Fruit fly (Drosophila melanogaster) whole organism, embryonic: ENCODE data around the gene CG12945.

Source experiments
- Adf1 ChIP-seq: fragments of 200-800 bp; sonication (Bioruptor generic); IDR thresholded peaks from 2 replicates; pipeline ENCODE4 v1.3.6; 2022; ENCODE audit warnings: missing biosample characterization, missing genetic modification characterization
- Atf6 ChIP-seq: fragments of 200-800 bp; sonication (Bioruptor generic); IDR thresholded peaks from 2 replicates; pipeline ENCODE4 v1.3.6; 2022; ENCODE audit warnings: missing biosample characterization, missing genetic modification characterization
- B-H1 ChIP-seq: fragments of 200-800 bp; sonication (Bioruptor generic); IDR thresholded peaks from 3 replicates; pipeline ENCODE4 v1.3.6; 2022; ENCODE audit warnings: missing biosample characterization, missing genetic modification characterization
- Bteb2 ChIP-seq: fragments of 200-800 bp; sonication (Bioruptor generic); optimal IDR thresholded peaks from 2 replicates; lab custom pipeline; 2016; ENCODE audit warnings: missing biosample characterization, missing genetic modification characterization
- CG1024 ChIP-seq: fragments of 200-800 bp; sonication (Bioruptor generic); IDR thresholded peaks from 2 replicates; pipeline ENCODE4 v1.3.6; 2022; ENCODE audit warnings: missing biosample characterization, missing genetic modification characterization
- CG10543 ChIP-seq: fragments of 200-800 bp; sonication (Bioruptor generic); optimal IDR thresholded peaks from 3 replicates; lab custom pipeline; 2017; ENCODE audit warnings: missing biosample characterization, mild to moderate bottlenecking, missing genetic modification characterization, moderate library complexity
- CG11085 ChIP-seq: fragments of 200-800 bp; sonication (Bioruptor generic); IDR thresholded peaks from 2 replicates; pipeline ENCODE4 v1.3.6; 2022; ENCODE audit warnings: missing biosample characterization, missing genetic modification characterization
- CG12155 ChIP-seq: fragments of 200-800 bp; sonication (Bioruptor generic); optimal IDR thresholded peaks from 3 replicates; lab custom pipeline; 2016; ENCODE audit warnings: missing biosample characterization, missing genetic modification characterization
- CG13296 ChIP-seq: fragments of 200-800 bp; sonication (Bioruptor generic); optimal IDR thresholded peaks from 3 replicates; lab custom pipeline; 2018; ENCODE audit warnings: missing biosample characterization, mild to moderate bottlenecking, missing genetic modification characterization
- CG13894 ChIP-seq: fragments of 200-800 bp; sonication (Bioruptor generic); optimal IDR thresholded peaks from 3 replicates; lab custom pipeline; 2018; ENCODE audit warnings: missing biosample characterization, mild to moderate bottlenecking, missing genetic modification characterization, moderate library complexity
- CG14014 ChIP-seq: fragments of 200-800 bp; sonication (Bioruptor generic); IDR thresholded peaks from 2 replicates; pipeline ENCODE4 v1.3.6; 2022; ENCODE audit warnings: missing biosample characterization, missing genetic modification characterization
- CG15601 ChIP-seq: fragments of 200-800 bp; sonication (Bioruptor generic); optimal IDR thresholded peaks from 3 replicates; lab custom pipeline; 2019; ENCODE audit warnings: missing biosample characterization, mild to moderate bottlenecking, missing genetic modification characterization, moderate library complexity
- CG15696 ChIP-seq: fragments of 200-800 bp; sonication (Bioruptor generic); optimal IDR thresholded peaks from 2 replicates; lab custom pipeline; 2019; ENCODE audit warnings: missing biosample characterization, mild to moderate bottlenecking, missing genetic modification characterization, moderate library complexity
- CG17912 ChIP-seq: fragments of 200-800 bp; sonication (Bioruptor generic); optimal IDR thresholded peaks from 2 replicates; lab custom pipeline; 2018; ENCODE audit warnings: missing biosample characterization, mild to moderate bottlenecking, missing genetic modification characterization
- CG3065 ChIP-seq: fragments of 200-800 bp; sonication (Bioruptor generic); optimal IDR thresholded peaks from 2 replicates; lab custom pipeline; 2016; ENCODE audit warnings: missing biosample characterization, missing genetic modification characterization
- CG33557 ChIP-seq: fragments of 200-800 bp; sonication (Bioruptor generic); optimal IDR thresholded peaks from 2 replicates; lab custom pipeline; 2019; ENCODE audit warnings: missing biosample characterization, mild to moderate bottlenecking, missing genetic modification characterization, moderate library complexity
- CG34224 ChIP-seq: fragments of 200-800 bp; sonication (Bioruptor generic); IDR thresholded peaks from 3 replicates; pipeline ENCODE4 v1.3.6; 2022; ENCODE audit warnings: missing biosample characterization, missing genetic modification characterization; ENCODE audit not compliant: partially characterized antibody
- CG3838 ChIP-seq: fragments of 200-800 bp; sonication (Bioruptor generic); optimal IDR thresholded peaks from 3 replicates; lab custom pipeline; 2016; ENCODE audit warnings: missing biosample characterization, missing genetic modification characterization
- CG4282 ChIP-seq: fragments of 200-800 bp; sonication (Bioruptor generic); optimal IDR thresholded peaks from 2 replicates; lab custom pipeline; 2016; ENCODE audit warnings: missing biosample characterization, missing genetic modification characterization
- CG4328 ChIP-seq: fragments of 200-800 bp; sonication (Bioruptor generic); optimal IDR thresholded peaks from 3 replicates; lab custom pipeline; 2017; ENCODE audit warnings: missing biosample characterization, missing genetic modification reagents, missing genetic modification characterization
- CG4424 ChIP-seq: fragments of 200-800 bp; sonication (Bioruptor generic); optimal IDR thresholded peaks from 3 replicates; lab custom pipeline; 2016; ENCODE audit warnings: missing biosample characterization, missing genetic modification characterization
- CG5245 ChIP-seq: fragments of 200-800 bp; sonication (Bioruptor generic); optimal IDR thresholded peaks from 3 replicates; lab custom pipeline; 2016; ENCODE audit warnings: missing biosample characterization, missing genetic modification characterization
- CG5953 ChIP-seq: fragments of 200-800 bp; sonication (Bioruptor generic); IDR thresholded peaks from 2 replicates; pipeline ENCODE4 v1.3.6; 2022; ENCODE audit warnings: missing biosample characterization, missing genetic modification characterization
- CG6254 ChIP-seq: fragments of 200-800 bp; sonication (Bioruptor generic); optimal IDR thresholded peaks from 3 replicates; lab custom pipeline; 2017; ENCODE audit warnings: mild to moderate bottlenecking, missing biosample characterization, missing genetic modification reagents, missing genetic modification characterization
- CG7357 ChIP-seq: fragments of 200-800 bp; sonication (Bioruptor generic); IDR thresholded peaks from 3 replicates; pipeline ENCODE4 v1.3.6; 2022; ENCODE audit warnings: missing biosample characterization, missing genetic modification characterization
- CG7786 ChIP-seq: fragments of 200-800 bp; sonication (Bioruptor generic); optimal IDR thresholded peaks from 2 replicates; lab custom pipeline; 2016; ENCODE audit warnings: missing biosample characterization, missing genetic modification characterization
- CG7928 ChIP-seq: fragments of 200-800 bp; sonication (Bioruptor generic); optimal IDR thresholded peaks from 2 replicates; lab custom pipeline; 2017; ENCODE audit warnings: missing biosample characterization, mild to moderate bottlenecking, missing genetic modification characterization
- Dad ChIP-seq: fragments of 200-800 bp; sonication (Bioruptor generic); optimal IDR thresholded peaks from 3 replicates; lab custom pipeline; 2016; ENCODE audit warnings: missing biosample characterization, missing genetic modification characterization
- Dbx ChIP-seq: fragments of 200-800 bp; sonication (Bioruptor generic); IDR thresholded peaks from 3 replicates; pipeline ENCODE4 v1.3.6; 2022; ENCODE audit warnings: missing biosample characterization, missing genetic modification characterization
- Eip74EF ChIP-seq, 2 experiments: fragments of 200-800 bp in 1 of 2; fragments of >200 bp in 1 of 2; sonication (Bioruptor generic) in 1 of 2; optimal IDR thresholded peaks; 2 replicates each; lab custom pipeline; 2017 to 2019; ENCODE audit warnings: missing biosample characterization in 2 of 2, missing genetic modification characterization in 2 of 2, mild to moderate bottlenecking in 1 of 2, moderate library complexity in 1 of 2
- Fer3 ChIP-seq: fragments of 200-800 bp; sonication (Bioruptor generic); optimal IDR thresholded peaks from 2 replicates; lab custom pipeline; 2018; ENCODE audit warnings: missing biosample characterization, mild to moderate bottlenecking, missing genetic modification characterization, moderate library complexity
- HLH4C ChIP-seq: fragments of 200-800 bp; sonication (Bioruptor generic); IDR thresholded peaks from 3 replicates; pipeline ENCODE4 v1.3.6; 2022; ENCODE audit warnings: missing biosample characterization, missing genetic modification characterization; ENCODE audit not compliant: partially characterized antibody
- NC2β ChIP-seq: fragments of 200-800 bp; sonication (Bioruptor generic); optimal IDR thresholded peaks from 2 replicates; lab custom pipeline; 2016; ENCODE audit warnings: missing biosample characterization, missing genetic modification characterization
- Nf-YC ChIP-seq: fragments of 200-800 bp; optimal IDR thresholded peaks from 3 replicates; lab custom pipeline; 2019; ENCODE audit warnings: missing biosample characterization, mild to moderate bottlenecking, missing genetic modification characterization, moderate library complexity
- NfI ChIP-seq: fragments of 200-800 bp; sonication (Bioruptor generic); optimal IDR thresholded peaks from 3 replicates; lab custom pipeline; 2018; ENCODE audit warnings: missing biosample characterization, mild to moderate bottlenecking, missing genetic modification characterization, moderate library complexity
- ac ChIP-seq: fragments of 200-800 bp; sonication (Bioruptor generic); optimal IDR thresholded peaks from 3 replicates; lab custom pipeline; 2017; ENCODE audit warnings: missing biosample characterization, mild to moderate bottlenecking, missing genetic modification characterization
- amos ChIP-seq: fragments of 200-800 bp; sonication (Bioruptor generic); IDR thresholded peaks from 2 replicates; pipeline ENCODE4 v1.3.6; 2022; ENCODE audit warnings: missing biosample characterization, missing genetic modification characterization; ENCODE audit not compliant: partially characterized antibody
- ap ChIP-seq: fragments of 200-800 bp; sonication (Bioruptor generic); IDR thresholded peaks from 2 replicates; pipeline ENCODE4 v1.3.6; 2022; ENCODE audit warnings: missing biosample characterization, missing genetic modification characterization
- ato ChIP-seq: fragments of 200-800 bp; sonication (Bioruptor generic); IDR thresholded peaks from 2 replicates; pipeline ENCODE4 v1.3.6; 2022; ENCODE audit warnings: missing biosample characterization, missing genetic modification characterization; ENCODE audit not compliant: partially characterized antibody
- cg ChIP-seq: fragments of 200-800 bp; sonication (Bioruptor generic); optimal IDR thresholded peaks from 3 replicates; lab custom pipeline; 2019; ENCODE audit warnings: missing biosample characterization, mild to moderate bottlenecking, missing genetic modification characterization, moderate library complexity
- fru ChIP-seq: fragments of >200 bp; optimal IDR thresholded peaks from 2 replicates; lab custom pipeline; 2017
- kah ChIP-seq: fragments of 200-800 bp; sonication (Bioruptor generic); optimal IDR thresholded peaks from 2 replicates; lab custom pipeline; 2018; ENCODE audit warnings: missing biosample characterization, mild to moderate bottlenecking, missing genetic modification characterization
- org-1 ChIP-seq: fragments of 200-800 bp; sonication (Bioruptor generic); optimal IDR thresholded peaks from 2 replicates; lab custom pipeline; 2017; ENCODE audit warnings: missing biosample characterization, missing genetic modification characterization
- p53 ChIP-seq: fragments of 200-800 bp; sonication (Bioruptor generic); optimal IDR thresholded peaks from 2 replicates; lab custom pipeline; 2016; ENCODE audit warnings: missing biosample characterization, missing genetic modification characterization
- sqz ChIP-seq: fragments of 200-800 bp; sonication (Bioruptor generic); optimal IDR thresholded peaks from 3 replicates; lab custom pipeline; 2018; ENCODE audit warnings: missing biosample characterization, mild to moderate bottlenecking, missing genetic modification characterization
- trem ChIP-seq: fragments of 200-800 bp; optimal IDR thresholded peaks from 3 replicates; lab custom pipeline; 2019; ENCODE audit warnings: missing biosample characterization, mild to moderate bottlenecking, missing genetic modification characterization, moderate library complexity
- vvl ChIP-seq: fragments of 200-800 bp; sonication (Bioruptor generic); IDR thresholded peaks from 2 replicates; pipeline ENCODE4 v1.3.6; 2022; ENCODE audit warnings: missing biosample characterization, missing genetic modification characterization
- wdn ChIP-seq: fragments of 200-800 bp; sonication (Bioruptor generic); IDR thresholded peaks from 2 replicates; pipeline ENCODE4 v1.3.6; 2022; ENCODE audit warnings: missing biosample characterization, missing genetic modification characterization
- wek ChIP-seq: fragments of 200-800 bp; sonication (Bioruptor generic); optimal IDR thresholded peaks from 3 replicates; lab custom pipeline; 2018; ENCODE audit warnings: missing biosample characterization, mild to moderate bottlenecking, missing genetic modification characterization, moderate library complexity
- zen2 ChIP-seq: fragments of 200-800 bp; sonication (Bioruptor generic); IDR thresholded peaks from 3 replicates; pipeline ENCODE4 v1.3.6; 2022; ENCODE audit warnings: missing biosample characterization, missing genetic modification characterization; ENCODE audit not compliant: partially characterized antibody

Gene CG12945

DNA sequence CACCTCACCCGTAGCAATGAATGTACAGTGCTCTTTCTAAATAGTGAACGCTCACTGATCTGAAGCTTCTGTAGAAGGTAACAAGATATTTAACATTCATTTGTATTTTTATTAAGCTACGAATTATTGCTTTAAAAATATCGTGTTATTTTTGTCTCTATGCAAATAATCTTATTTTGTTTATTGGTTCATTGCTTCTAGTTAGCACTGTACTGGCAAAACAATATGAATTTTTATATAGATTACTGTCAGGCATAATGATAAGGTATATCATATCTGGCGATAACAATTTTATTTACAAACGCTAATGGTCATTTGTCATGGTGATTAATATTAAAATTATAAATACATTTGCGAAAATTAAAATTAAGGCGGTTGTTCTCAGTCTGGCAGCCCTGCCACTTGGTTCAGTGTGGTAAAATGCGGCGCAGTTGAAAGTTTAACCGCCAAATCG is 19.5 kb downstream of the CG12945 start, which contains the start of gene CG9471 (continued):
- peak; percentile 91 for TF ChIP-seq CG4424 (GFP tag; lab: Kevin White, UChicago)
- TF ChIP-seq CG11085 (GFP tag; lab: Robert Waterston, UW) = peak; percentile 86
- no peak for TF ChIP-seq amos
- TF ChIP-seq CG10543 = peak; percentile 94
- peak; percentile 87 for TF ChIP-seq CG15601 (tag; lab: Kevin White, UChicago)
- TF ChIP-seq wdn (GFP tag; lab: Robert Waterston, UW) = peak; percentile 89
- peak; percentile 82 for TF ChIP-seq CG33557 (GFP tag; lab: Kevin White, UChicago)
- peak; percentile 59 for TF ChIP-seq CG7928 (GFP tag; lab: Kevin White, UChicago)
- TF ChIP-seq B-H1 (GFP tag; lab: Robert Waterston, UW) = peak; percentile 90
- peak; percentile 91 for TF ChIP-seq CG13296 (GFP tag; lab: Kevin White, UChicago)
- TF ChIP-seq fru (lab: Kevin White, UChicago) = no peak
- TF ChIP-seq CG7786 (GFP tag; lab: Kevin White, UChicago) = peak; percentile 93
- peak; percentile 87 for TF ChIP-seq CG13894
- peak; percentile 83 for TF ChIP-seq CG7357 (GFP tag; lab: Robert Waterston, UW)
- peak; percentile 94 for TF ChIP-seq Fer3 (tag; lab: Kevin White, UChicago)
- TF ChIP-seq Adf1 = peak; percentile 71
- TF ChIP-seq kah (GFP tag; lab: Kevin White, UChicago) = peak; percentile 76
- TF ChIP-seq org-1 (GFP tag; lab: Kevin White, UChicago) = peak; percentile 82
- TF ChIP-seq Eip74EF (GFP tag; optimal IDR thresholded peaks at IDR 0.05; lab: Kevin White, UChicago) = peak in 1 of 2 experiments; percentile 90
- TF ChIP-seq HLH4C (GFP tag; lab: Robert Waterston, UW) = peak; percentile 32; the same call in 1 of the 3 replicates
- peak; percentile 90 for TF ChIP-seq trem
- TF ChIP-seq CG5953 = peak; percentile 83
- peak; percentile 97 for TF ChIP-seq vvl
- TF ChIP-seq CG34224 = no peak
- peak; percentile 56; the same call in 1 of the 2 replicates for TF ChIP-seq CG1024 (GFP tag; lab: Robert Waterston, UW)
- peak; percentile 91 for TF ChIP-seq Dbx (GFP tag; lab: Robert Waterston, UW)
- peak; percentile 77 for TF ChIP-seq CG5245 (GFP tag; lab: Kevin White, UChicago)
- TF ChIP-seq ap (GFP tag; lab: Robert Waterston, UW) = peak; percentile 90
- no peak for TF ChIP-seq cg (GFP tag; lab: Kevin White, UChicago)
- peak; percentile 72 for TF ChIP-seq CG6254 (GFP tag; lab: Kevin White, UChicago)
- peak; percentile 76 for TF ChIP-seq CG15696 (tag; lab: Kevin White, UChicago)
- peak; percentile 65 for TF ChIP-seq CG4282 (GFP tag; lab: Kevin White, UChicago)
- peak; percentile 82 for TF ChIP-seq Nf-YC (tag; lab: Kevin White, UChicago)
- TF ChIP-seq wek (GFP tag; lab: Kevin White, UChicago) = peak; percentile 73
- TF ChIP-seq CG3065 (GFP tag; lab: Kevin White, UChicago) = peak; percentile 60
- no peak for TF ChIP-seq ato
- peak; percentile 93 for TF ChIP-seq CG14014 (GFP tag; lab: Robert Waterston, UW)
- TF ChIP-seq NfI (GFP tag; lab: Kevin White, UChicago) = peak; percentile 91
- peak; percentile 93 for TF ChIP-seq Bteb2
- TF ChIP-seq ac = peak; percentile 29
- TF ChIP-seq CG4328 (GFP tag; lab: Kevin White, UChicago) = peak; percentile 83
- TF ChIP-seq CG3838 (GFP tag; lab: Kevin White, UChicago) = peak; percentile 56
- peak; percentile 93 for TF ChIP-seq CG12155 (GFP tag; lab: Kevin White, UChicago)
- peak; percentile 77 for TF ChIP-seq CG17912 (GFP tag; lab: Kevin White, UChicago)
- TF ChIP-seq Atf6 = peak; percentile 94
- peak; percentile 75 for TF ChIP-seq Dad (GFP tag; lab: Kevin White, UChicago)
- peak; percentile 89 for TF ChIP-seq NC2β (GFP tag; lab: Kevin White, UChicago)
- TF ChIP-seq zen2 (GFP tag; lab: Robert Waterston, UW) = no peak
- TF ChIP-seq sqz (GFP tag; lab: Kevin White, UChicago) = peak; percentile 80
- peak; percentile 3 for TF ChIP-seq p53 (GFP tag; lab: Kevin White, UChicago)
